Worm (Caenorhabditis elegans) whole organism, L3 larva: Measurements from ENCODE around the gene glrx-3.

Source experiments
- R02D3.7 ChIP-seq: fragments of 150-350 bp; optimal IDR thresholded peaks from 2 replicates; lab custom pipeline; 2014; ENCODE audit warnings: missing biosample characterization, missing genetic modification characterization
- ZK546.5 ChIP-seq: sonication (generic microtip); optimal IDR thresholded peaks from 2 replicates; lab custom pipeline; 2017; ENCODE audit warnings: missing biosample characterization, missing genetic modification characterization
- ama-1 ChIP-seq: fragments of 150-350 bp; optimal IDR thresholded peaks from 2 replicates; lab custom pipeline; 2018
- ceh-9 ChIP-seq: sonication (generic microtip); optimal IDR thresholded peaks from 2 replicates; lab custom pipeline; 2018; ENCODE audit warnings: missing biosample characterization, missing genetic modification characterization
- daf-12 ChIP-seq: fragments of 150-350 bp; optimal IDR thresholded peaks from 2 replicates; lab custom pipeline; 2014; ENCODE audit warnings: missing biosample characterization, missing genetic modification reagents, missing genetic modification characterization
- egl-5 ChIP-seq: fragments of 150-350 bp; optimal IDR thresholded peaks from 2 replicates; lab custom pipeline; 2017; ENCODE audit warnings: missing biosample characterization, missing genetic modification reagents, missing genetic modification characterization, inconsistent platforms
- elt-2 ChIP-seq: sonication (generic microtip); optimal IDR thresholded peaks from 2 replicates; lab custom pipeline; 2016; ENCODE audit warnings: missing genetic modification reagents, mild to moderate bottlenecking, missing genetic modification characterization, missing compliant biosample characterization
- elt-3 ChIP-seq, 3 experiments: fragments of 150-350 bp in 1 of 3; sonication (generic microtip) in 2 of 3; optimal IDR thresholded peaks; 2 replicates in 2 of 3; 4 replicates in 1 of 3; lab custom pipeline; 2014 to 2017; ENCODE audit warnings: missing biosample characterization in 3 of 3, missing genetic modification characterization in 3 of 3
- eor-1 ChIP-seq, 2 experiments: fragments of 150-350 bp; optimal IDR thresholded peaks; 2 replicates each; lab custom pipeline; 2014 to 2018; ENCODE audit warnings: missing biosample characterization in 2 of 2, missing genetic modification characterization in 2 of 2
- fkh-10 ChIP-seq: sonication (generic microtip); optimal IDR thresholded peaks from 2 replicates; lab custom pipeline; 2017; ENCODE audit warnings: missing biosample characterization, missing genetic modification reagents, missing genetic modification characterization
- fkh-2 ChIP-seq: fragments of 150-350 bp; optimal IDR thresholded peaks from 2 replicates; lab custom pipeline; 2014; ENCODE audit warnings: missing biosample characterization, missing genetic modification reagents, missing genetic modification characterization
- fos-1 ChIP-seq: fragments of 150-350 bp; optimal IDR thresholded peaks from 2 replicates; lab custom pipeline; 2014; ENCODE audit warnings: missing biosample characterization, missing genetic modification characterization
- hmg-11 ChIP-seq: sonication (generic microtip); optimal IDR thresholded peaks from 2 replicates; lab custom pipeline; 2016; ENCODE audit warnings: missing genetic modification characterization, missing compliant biosample characterization
- jun-1 ChIP-seq: fragments of 150-350 bp; optimal IDR thresholded peaks from 2 replicates; lab custom pipeline; 2014; ENCODE audit warnings: missing biosample characterization, missing genetic modification reagents, missing genetic modification characterization
- lin-39 ChIP-seq: fragments of 150-350 bp; optimal IDR thresholded peaks from 2 replicates; lab custom pipeline; 2018; ENCODE audit warnings: missing biosample characterization, missing genetic modification reagents, missing genetic modification characterization
- lsy-12 ChIP-seq: sonication (generic microtip); optimal IDR thresholded peaks from 2 replicates; lab custom pipeline; 2016; ENCODE audit warnings: mild to moderate bottlenecking, missing genetic modification characterization, missing compliant biosample characterization
- mml-1 ChIP-seq: fragments of 150-350 bp; sonication (generic microtip); optimal IDR thresholded peaks from 3 replicates; lab custom pipeline; 2014; ENCODE audit warnings: missing biosample characterization, missing genetic modification characterization
- nhr-12 ChIP-seq: fragments of 150-350 bp; optimal IDR thresholded peaks from 2 replicates; lab custom pipeline; 2014; ENCODE audit warnings: missing biosample characterization, missing genetic modification characterization
- nhr-23 ChIP-seq: fragments of 150-350 bp; optimal IDR thresholded peaks from 2 replicates; lab custom pipeline; 2014; ENCODE audit warnings: missing biosample characterization, missing genetic modification reagents, missing genetic modification characterization
- nhr-237 ChIP-seq: fragments of 150-350 bp; optimal IDR thresholded peaks from 2 replicates; lab custom pipeline; 2014; ENCODE audit warnings: missing biosample characterization, missing genetic modification characterization
- nhr-25 ChIP-seq: sonication (generic microtip); optimal IDR thresholded peaks from 2 replicates; lab custom pipeline; 2017; ENCODE audit warnings: missing biosample characterization, missing genetic modification characterization
- nhr-28 ChIP-seq: fragments of 150-350 bp; optimal IDR thresholded peaks from 2 replicates; lab custom pipeline; 2014; ENCODE audit warnings: missing biosample characterization, missing genetic modification characterization
- nhr-43 ChIP-seq: sonication (generic microtip); optimal IDR thresholded peaks from 2 replicates; lab custom pipeline; 2016; ENCODE audit warnings: mild to moderate bottlenecking, missing genetic modification characterization, missing compliant biosample characterization; ENCODE audit not compliant: poor library complexity, severe bottlenecking
- nhr-67 ChIP-seq: fragments of 150-350 bp; optimal IDR thresholded peaks from 2 replicates; lab custom pipeline; 2014; ENCODE audit warnings: missing biosample characterization, missing genetic modification characterization
- nhr-77 ChIP-seq: fragments of 150-350 bp; optimal IDR thresholded peaks from 2 replicates; lab custom pipeline; 2014; ENCODE audit warnings: missing biosample characterization, missing genetic modification characterization
- pha-4 ChIP-seq: fragments of 150-350 bp; optimal IDR thresholded peaks from 2 replicates; lab custom pipeline; 2014; ENCODE audit warnings: missing biosample characterization, missing genetic modification reagents, missing genetic modification characterization
- pqm-1 ChIP-seq: fragments of 150-350 bp; optimal IDR thresholded peaks from 2 replicates; lab custom pipeline; 2017; ENCODE audit warnings: missing biosample characterization, missing genetic modification characterization, inconsistent platforms
- sea-2 ChIP-seq: fragments of 150-350 bp; sonication (generic microtip); optimal IDR thresholded peaks from 4 replicates; lab custom pipeline; 2014; ENCODE audit warnings: missing biosample characterization, missing genetic modification reagents, missing genetic modification characterization
- skn-1 ChIP-seq: fragments of 150-350 bp; optimal IDR thresholded peaks from 2 replicates; lab custom pipeline; 2014; ENCODE audit warnings: missing biosample characterization, missing genetic modification characterization
- snpc-4 ChIP-seq: fragments of 150-350 bp; optimal IDR thresholded peaks from 2 replicates; lab custom pipeline; 2014; ENCODE audit warnings: missing biosample characterization, missing genetic modification characterization
- unc-39 ChIP-seq: sonication (generic microtip); optimal IDR thresholded peaks from 4 replicates; lab custom pipeline; 2017; ENCODE audit warnings: missing biosample characterization, missing genetic modification characterization
- unc-62 ChIP-seq: fragments of 150-350 bp; sonication (generic microtip); optimal IDR thresholded peaks from 4 replicates; lab custom pipeline; 2014; ENCODE audit warnings: missing biosample characterization, missing genetic modification reagents, missing genetic modification characterization
- zag-1 ChIP-seq: fragments of 150-350 bp; optimal IDR thresholded peaks from 2 replicates; lab custom pipeline; 2014; ENCODE audit warnings: missing biosample characterization, missing genetic modification characterization
- ztf-11 ChIP-seq: fragments of 150-350 bp; optimal IDR thresholded peaks from 2 replicates; lab custom pipeline; 2014; ENCODE audit warnings: missing biosample characterization, missing genetic modification characterization
- ztf-4 ChIP-seq: fragments of 150-350 bp; optimal IDR thresholded peaks from 2 replicates; lab custom pipeline; 2014; ENCODE audit warnings: missing biosample characterization, missing genetic modification characterization

glrx-3 gene

ce11 chrV:4377622-4378021 lies 36.5 kb upstream of the glrx-3 start, which contains the start of gene F32D1.8:
Gene F32D1.8 (minus strand): TSS chrV:4377722.
- no peak for TF ChIP-seq nhr-237 (tag; lab: Kevin White, UChicago)
- no peak for TF ChIP-seq nhr-23 (tag; lab: Kevin White, UChicago)
- no peak for TF ChIP-seq unc-62
- TF ChIP-seq, all 47 proteins: peak for 0

ce11 chrV:4375807-4376564 lies 34.9 kb upstream of the glrx-3 start, which contains the start of gene F32D1.7:
Gene F32D1.7 (minus strand): TSS chrV:4376173.
- TF ChIP-seq elt-3 (tag; optimal IDR thresholded peaks at IDR 0.05; lab: Kevin White, UChicago) (no peak), fkh-2 (tag; lab: Kevin White, UChicago) (no peak), mml-1 (tag; lab: Kevin White, UChicago) (no peak)

- TF ChIP-seq daf-12: no peak
- no peak for TF ChIP-seq nhr-25 (tag; lab: Kevin White, UChicago)
- TF ChIP-seq eor-1 (tag; optimal IDR thresholded peaks at IDR 0.05; lab: Kevin White, UChicago): no peak
- no peak for TF ChIP-seq elt-2 (tag; lab: Kevin White, UChicago)
- TF ChIP-seq nhr-23 (tag; lab: Kevin White, UChicago): no peak
- no peak for TF ChIP-seq pha-4
- TF ChIP-seq jun-1 (tag; lab: Kevin White, UChicago): no peak
- no peak for TF ChIP-seq lsy-12 (tag; lab: Kevin White, UChicago)
- TF ChIP-seq hmg-11: no peak
- TF ChIP-seq ztf-4 (tag; lab: Kevin White, UChicago): no peak
- no peak for TF ChIP-seq fos-1
- no peak for TF ChIP-seq snpc-4
- no peak for TF ChIP-seq unc-62
- no peak for TF ChIP-seq skn-1 (tag; lab: Kevin White, UChicago)
- TF ChIP-seq nhr-43: no peak
- TF ChIP-seq nhr-12 (tag; lab: Kevin White, UChicago): no peak
- TF ChIP-seq nhr-77 (tag; lab: Kevin White, UChicago): no peak
Observed at ce11 chrV:4374625-4375024, 33.5 kb upstream of the glrx-3 start, which contains the start of gene neg-1. Gene neg-1 (minus strand): TSS chrV:4374874.

- TF ChIP-seq pqm-1 (no peak), mml-1 (tag; lab: Kevin White, UChicago) (no peak), daf-12 (no peak), ZK546.5 (tag; lab: Kevin White, UChicago) (no peak), zag-1 (no peak), lin-39 (no peak), nhr-67 (no peak), egl-5 (tag; lab: Kevin White, UChicago) (no peak), ceh-9 (tag; lab: Kevin White, UChicago) (no peak)
- TF ChIP-seq, all 47 proteins: peak for 0
Observed at ce11 chrV:4373656-4374055, 32.5 kb upstream of the glrx-3 start.

DNA sequence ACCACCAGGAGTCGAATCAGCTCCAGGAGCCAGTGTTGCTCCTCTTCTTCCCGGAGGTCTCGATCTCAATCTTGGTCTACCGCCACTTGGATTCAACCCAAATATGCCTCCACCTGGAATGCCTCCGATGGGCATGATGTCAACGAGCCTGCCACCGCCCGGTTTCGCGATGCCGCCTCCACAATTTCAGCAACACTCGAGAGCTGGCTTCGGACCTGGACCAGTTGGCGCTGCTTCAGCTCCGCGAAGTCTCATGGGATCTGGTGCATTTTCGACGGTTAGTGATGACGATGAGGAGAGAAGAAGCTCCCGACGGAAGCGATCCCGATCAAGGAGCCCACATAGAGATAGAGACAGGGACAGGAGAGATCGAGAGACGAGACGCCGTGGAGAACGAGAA lies 31.9 kb upstream of the glrx-3 start:
- no peak for TF ChIP-seq ZK546.5 (tag; lab: Kevin White, UChicago)
- no peak for TF ChIP-seq unc-39
- no peak for TF ChIP-seq nhr-67
- TF ChIP-seq fos-1: no peak
- no peak for TF ChIP-seq hmg-11
- TF ChIP-seq sea-2 (GFP tag; lab: Kevin White, UChicago): no peak
- no peak for TF ChIP-seq egl-5 (tag; lab: Kevin White, UChicago)
- no peak for TF ChIP-seq snpc-4
- no peak for TF ChIP-seq nhr-25 (tag; lab: Kevin White, UChicago)
- TF ChIP-seq ztf-11 (tag; lab: Kevin White, UChicago): no peak
- TF ChIP-seq nhr-43: no peak
- TF ChIP-seq fkh-10 (GFP tag; lab: Kevin White, UChicago): no peak
- TF ChIP-seq R02D3.7: no peak
- no peak for TF ChIP-seq ama-1 (lab: Kevin White, UChicago)
- no peak for TF ChIP-seq nhr-28 (tag; lab: Kevin White, UChicago)
- TF ChIP-seq elt-3 (tag; optimal IDR thresholded peaks at IDR 0.05; lab: Kevin White, UChicago): no peak
- no peak for TF ChIP-seq nhr-23 (tag; lab: Kevin White, UChicago)
- TF ChIP-seq, all 47 proteins: peak for 0
